Fruit fly (Drosophila melanogaster) whole organism, embryonic: ENCODE data around the gene lectin-37Db.

Experiments
- CG17385 ChIP-seq: fragments of 200-800 bp; sonication (Bioruptor generic); optimal IDR thresholded peaks from 3 replicates; lab custom pipeline; 2018; ENCODE audit warnings: missing biosample characterization, mild to moderate bottlenecking, missing genetic modification characterization
- CG2120 ChIP-seq: fragments of 200-800 bp; sonication (Bioruptor generic); optimal IDR thresholded peaks from 3 replicates; lab custom pipeline; 2016; ENCODE audit warnings: missing biosample characterization, missing genetic modification characterization
- CG3065 ChIP-seq: fragments of 200-800 bp; sonication (Bioruptor generic); optimal IDR thresholded peaks from 2 replicates; lab custom pipeline; 2016; ENCODE audit warnings: missing biosample characterization, missing genetic modification characterization
- CG3407 ChIP-seq: fragments of 200-800 bp; sonication (Bioruptor generic); optimal IDR thresholded peaks from 2 replicates; lab custom pipeline; 2018; ENCODE audit warnings: missing biosample characterization, mild to moderate bottlenecking, missing genetic modification characterization
- CG6175 ChIP-seq: fragments of 200-800 bp; sonication (Bioruptor generic); IDR thresholded peaks from 3 replicates; pipeline ENCODE4 v1.3.6; 2022; ENCODE audit warnings: missing biosample characterization, missing genetic modification characterization
- CG8281 ChIP-seq: fragments of 200-800 bp; sonication (Bioruptor generic); optimal IDR thresholded peaks from 2 replicates; lab custom pipeline; 2018; ENCODE audit warnings: missing biosample characterization, mild to moderate bottlenecking, missing genetic modification characterization, moderate library complexity
- D ChIP-seq, 2 experiments: fragments of 200-800 bp in 1 of 2; fragments of >200 bp in 1 of 2; sonication (Bioruptor generic) in 1 of 2; optimal IDR thresholded peaks; 2 replicates in 1 of 2; 3 replicates in 1 of 2; lab custom pipeline; 2017; ENCODE audit warnings: mild to moderate bottlenecking in 1 of 2, missing biosample characterization in 1 of 2, missing genetic modification characterization in 1 of 2, missing genetic modification reagents in 1 of 2
- Mes4 ChIP-seq: fragments of 200-800 bp; sonication (Bioruptor generic); optimal IDR thresholded peaks from 2 replicates; lab custom pipeline; 2016; ENCODE audit warnings: missing biosample characterization, missing genetic modification characterization
- Neu2 ChIP-seq: fragments of 200-800 bp; sonication (Bioruptor generic); optimal IDR thresholded peaks from 3 replicates; lab custom pipeline; 2016; ENCODE audit warnings: missing biosample characterization, missing genetic modification characterization, borderline replicate concordance
- hkb ChIP-seq, 2 experiments: fragments of 200-800 bp in 1 of 2; fragments of >200 bp in 1 of 2; sonication (Bioruptor generic) in 1 of 2; IDR thresholded peaks in 1 of 2; optimal IDR thresholded peaks in 1 of 2; 2 replicates each; pipeline versions ENCODE4 v1.3.6 to Lab custom; 2017 to 2022; ENCODE audit warnings: missing biosample characterization in 1 of 2, missing genetic modification characterization in 1 of 2
- seq ChIP-seq: fragments of 200-800 bp; sonication (Bioruptor generic); IDR thresholded peaks from 2 replicates; pipeline ENCODE4 v1.3.6; 2022; ENCODE audit warnings: missing biosample characterization, missing genetic modification characterization

dm6 chr2L:19411966-19412365 lies 6.9 kb upstream of the lectin-37Db start:
- no peak for TF ChIP-seq CG3407 (GFP tag; lab: Kevin White, UChicago)
- TF ChIP-seq D (optimal IDR thresholded peaks at IDR 0.05; lab: Kevin White, UChicago), result no peak
- no peak for TF ChIP-seq D (GFP tag; optimal IDR thresholded peaks at IDR 0.05; lab: Kevin White, UChicago)
- TF ChIP-seq CG6175 (GFP tag; lab: Robert Waterston, UW), result no peak
- no peak for TF ChIP-seq CG17385
- no peak for TF ChIP-seq Neu2 (GFP tag; lab: Kevin White, UChicago)
- peak; percentile 12; the same call in 1 of the 2 replicates for TF ChIP-seq seq (GFP tag; lab: Robert Waterston, UW)
- no peak for TF ChIP-seq CG8281
- TF ChIP-seq CG3065 (GFP tag; lab: Kevin White, UChicago), result no peak
- TF ChIP-seq Mes4, result no peak
- TF ChIP-seq CG2120 (GFP tag; lab: Kevin White, UChicago), result peak; percentile 15
- TF ChIP-seq hkb (optimal IDR thresholded peaks at IDR 0.05; lab: Kevin White, UChicago), result no peak
- TF ChIP-seq hkb (GFP tag; IDR thresholded peaks at IDR 0.05; lab: Robert Waterston, UW), result no peak
